Worm (Caenorhabditis elegans) whole organism, early embryonic: ENCODE measurements around the gene acl-7.

Experiments used
- B0310.2 ChIP-seq: sonication (generic microtip); optimal IDR thresholded peaks from 2 replicates; lab custom pipeline; 2016; ENCODE audit warnings: mild to moderate bottlenecking, missing genetic modification characterization, missing compliant biosample characterization
- F13C5.2 ChIP-seq: sonication (generic microtip); optimal IDR thresholded peaks from 2 replicates; lab custom pipeline; 2017; ENCODE audit warnings: mild to moderate bottlenecking, missing genetic modification characterization, inconsistent platforms, missing compliant biosample characterization
- aly-1 ChIP-seq: sonication (generic microtip); optimal IDR thresholded peaks from 2 replicates; lab custom pipeline; 2016; ENCODE audit warnings: missing genetic modification characterization, missing compliant biosample characterization
- ama-1 ChIP-seq: fragments of 150-350 bp; optimal IDR thresholded peaks from 2 replicates; lab custom pipeline; 2014
- ceh-13 ChIP-seq: fragments of 200-800 bp; sonication (Bioruptor generic); optimal IDR thresholded peaks from 2 replicates; lab custom pipeline; 2018; ENCODE audit warnings: mild to moderate bottlenecking, missing genetic modification characterization, missing compliant biosample characterization
- flt-1 ChIP-seq: fragments of 200-800 bp; sonication (Bioruptor generic); IDR thresholded peaks from 2 replicates; pipeline ENCODE4 v1.3.6; 2022; ENCODE audit warnings: missing genetic modification characterization, missing compliant biosample characterization
- hmbx-1 ChIP-seq: sonication (generic microtip); optimal IDR thresholded peaks from 2 replicates; lab custom pipeline; 2016; ENCODE audit warnings: mild to moderate bottlenecking, missing genetic modification characterization, missing compliant biosample characterization
- hnd-1 ChIP-seq: sonication (generic microtip); optimal IDR thresholded peaks from 2 replicates; lab custom pipeline; 2016; ENCODE audit warnings: missing genetic modification characterization, missing compliant biosample characterization
- pes-1 ChIP-seq: fragments of 200-800 bp; sonication (Bioruptor generic); IDR thresholded peaks from 2 replicates; pipeline ENCODE4 v1.3.6; 2022; ENCODE audit warnings: missing genetic modification reagents, missing genetic modification characterization, missing compliant biosample characterization
- sea-1 ChIP-seq: fragments of 200-800 bp; sonication (Bioruptor generic); conservative IDR thresholded peaks from 2 replicates; pipeline ENCODE4 v1.3.6; 2022; ENCODE audit warnings: missing genetic modification characterization, missing compliant biosample characterization
- tbx-11 ChIP-seq: fragments of 200-800 bp; sonication (Bioruptor generic); IDR thresholded peaks from 2 replicates; pipeline ENCODE4 v1.3.6; 2022; ENCODE audit warnings: missing genetic modification characterization, missing compliant biosample characterization
- tbx-37 ChIP-seq: fragments of 200-800 bp; sonication (Bioruptor generic); conservative IDR thresholded peaks from 2 replicates; pipeline ENCODE4 v1.3.6; 2022; ENCODE audit warnings: missing genetic modification reagents, missing genetic modification characterization, missing compliant biosample characterization

DNA sequence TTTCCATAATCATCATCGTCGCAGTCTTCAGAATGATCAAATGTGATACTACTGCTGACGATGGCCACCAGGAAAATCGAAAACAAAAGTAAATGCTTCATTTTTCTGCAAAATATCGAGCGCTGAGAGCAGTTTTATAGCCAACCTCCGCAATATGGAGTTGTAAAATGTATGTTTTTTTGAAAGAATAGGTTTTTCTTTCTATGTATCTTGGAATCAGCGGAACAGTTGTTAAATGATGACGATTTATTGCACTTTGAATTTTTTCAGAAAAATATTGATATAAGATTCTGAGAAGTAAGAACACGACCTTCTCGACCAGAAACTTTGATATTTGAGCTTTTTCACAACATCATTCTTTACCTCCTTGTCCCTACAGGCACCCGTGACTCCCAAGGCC is 12.6 kb upstream of the acl-7 start, which contains the start of gene Y46G5A.23:
- TF ChIP-seq hnd-1, result no peak
- TF ChIP-seq flt-1 (GFP tag; lab: Robert Waterston, UW), result no peak
- TF ChIP-seq aly-1 (tag; lab: Kevin White, UChicago), result no peak
- no peak for TF ChIP-seq ama-1 (lab: Kevin White, UChicago)
- no peak for TF ChIP-seq tbx-11 (GFP tag; lab: Robert Waterston, UW)
- TF ChIP-seq hmbx-1 (tag; lab: Kevin White, UChicago), result no peak
- no peak for TF ChIP-seq B0310.2 (tag; lab: Kevin White, UChicago)
- TF ChIP-seq pes-1, result no peak
- no peak for TF ChIP-seq ceh-13
- no peak for TF ChIP-seq F13C5.2 (tag; lab: Kevin White, UChicago)
- no peak for TF ChIP-seq sea-1
- TF ChIP-seq tbx-37, result no peak
